Fruit fly (Drosophila melanogaster): ENCODE data around the gene Nrg.
A peak's percentile ranks its signal among the peaks of the same experiment; 100 is the strongest.

Gene Nrg

DNA sequence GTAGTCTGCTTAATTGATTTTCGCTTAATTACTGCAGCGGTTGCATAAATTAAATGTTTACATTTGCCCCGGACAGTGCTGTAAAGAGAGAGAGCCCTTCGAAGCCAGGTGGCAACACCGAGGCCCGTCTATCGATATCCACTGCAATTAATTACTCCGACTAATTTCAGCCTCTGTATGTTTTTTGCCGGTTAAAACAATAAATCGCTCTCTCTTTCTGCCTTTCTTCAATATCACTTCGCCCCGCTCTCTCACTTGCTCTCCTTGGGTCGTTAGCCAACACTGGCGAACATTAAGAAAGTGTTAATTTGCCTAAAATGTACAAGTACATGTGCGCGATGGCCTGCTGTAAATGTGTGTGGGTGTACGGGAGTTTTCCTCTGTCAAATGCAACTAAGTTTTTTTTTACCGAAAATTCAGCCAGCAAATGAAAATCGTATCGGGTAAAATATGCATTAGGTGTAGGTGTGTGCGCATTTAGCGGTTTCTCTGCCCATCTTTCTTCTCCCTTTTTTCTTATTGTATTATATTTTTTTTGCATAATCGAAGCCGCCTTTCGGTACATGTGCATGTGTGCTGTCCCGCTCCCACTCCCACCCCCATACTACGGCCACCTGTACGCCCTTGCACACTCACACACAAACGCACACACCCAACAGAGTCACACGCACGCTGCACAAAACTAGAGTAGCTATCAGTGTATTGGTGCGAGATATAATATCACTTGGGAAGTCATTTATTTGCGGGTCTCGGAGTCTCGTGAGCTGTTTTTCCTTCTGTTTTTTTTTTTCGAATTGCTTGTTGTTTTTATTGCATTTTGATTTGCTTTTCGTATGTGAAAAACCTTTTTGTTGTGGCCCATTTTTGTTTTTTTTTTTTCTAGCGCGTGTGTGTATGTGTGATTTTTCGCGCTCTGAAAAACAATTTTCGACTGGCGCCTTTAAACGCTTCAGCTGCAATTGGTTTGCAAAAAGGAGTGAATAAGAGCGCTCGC is 44.5 kb downstream of the Nrg start (continued):
- peak; percentile 92 for TF ChIP-seq Med (GFP tag)
- 0 out of 2 replicates have a peak, but pooled peaks have one; percentile 17 for TF ChIP-seq Rfx (GFP tag; IDR thresholded peaks at IDR 0.05)
- TF ChIP-seq ham (GFP tag; IDR thresholded peaks at IDR 0.05), result no peak
- TF ChIP-seq Atf-2 (GFP tag; optimal IDR thresholded peaks at IDR 0.05), result no peak
- TF ChIP-seq nerfin-2 (GFP tag; IDR thresholded peaks at IDR 0.05; ENCODE audit: partially characterized antibody), result peak; percentile 36; the same call in 1 of the 2 replicates
- no peak for TF ChIP-seq CG14965 (GFP tag; optimal IDR thresholded peaks at IDR 0.05; ENCODE audit: borderline replicate concordance)
- no peak for TF ChIP-seq Rx (GFP tag; IDR thresholded peaks at IDR 0.05)
- 0 out of 2 replicates have a peak, but pooled peaks have one; percentile 32 for TF ChIP-seq tna (GFP tag; IDR thresholded peaks at IDR 0.05; ENCODE audit: partially characterized antibody)
- no peak for TF ChIP-seq gce (GFP tag; IDR thresholded peaks at IDR 0.05)
- peak; percentile 31 for TF ChIP-seq CG1233 (GFP tag; optimal IDR thresholded peaks at IDR 0.05)
- no peak for TF ChIP-seq sima (GFP tag; optimal IDR thresholded peaks at IDR 0.05)
- TF ChIP-seq CG32532 (GFP tag; IDR thresholded peaks at IDR 0.05), result peak; percentile 49
- TF ChIP-seq CG4424 (GFP tag; optimal IDR thresholded peaks at IDR 0.05), result peak; percentile 13
- no peak for TF ChIP-seq CG8944 (GFP tag; optimal IDR thresholded peaks at IDR 0.05)
- TF ChIP-seq phol (tag; optimal IDR thresholded peaks at IDR 0.05), result peak; percentile 16
- no peak for TF ChIP-seq Vsx1 (GFP tag; optimal IDR thresholded peaks at IDR 0.05)
- TF ChIP-seq CG8359 (GFP tag; optimal IDR thresholded peaks at IDR 0.05; ENCODE audit: borderline replicate concordance), result no peak
- TF ChIP-seq Hr3 (GFP tag; optimal IDR thresholded peaks at IDR 0.05), result no peak
- TF ChIP-seq CG11247 (GFP tag; IDR thresholded peaks at IDR 0.05), result peak; percentile 47
- TF ChIP-seq abd-A (tag; optimal IDR thresholded peaks at IDR 0.05), result peak; percentile 93
- no peak for TF ChIP-seq ttk (GFP tag; IDR thresholded peaks at IDR 0.05)
- TF ChIP-seq Sry-β (GFP tag; optimal IDR thresholded peaks at IDR 0.05), result no peak
- TF ChIP-seq Gug (GFP tag; IDR thresholded peaks at IDR 0.05), result no peak
- TF ChIP-seq Ptx1 (GFP tag; IDR thresholded peaks at IDR 0.05), result 0 out of 2 replicates have a peak, but pooled peaks have one; percentile 23
- TF ChIP-seq D (optimal IDR thresholded peaks at IDR 0.05), result no peak
- TF ChIP-seq D (GFP tag; optimal IDR thresholded peaks at IDR 0.05), result peak; percentile 59
- TF ChIP-seq CG10267 (tag; optimal IDR thresholded peaks at IDR 0.05), result peak; percentile 92
- no peak for TF ChIP-seq NC2α (GFP tag; optimal IDR thresholded peaks at IDR 0.05)
- TF ChIP-seq danr (GFP tag; IDR thresholded peaks at IDR 0.05), result no peak
- TF ChIP-seq Neu2 (GFP tag; optimal IDR thresholded peaks at IDR 0.05; ENCODE audit: borderline replicate concordance), result no peak
- no peak for TF ChIP-seq CG4707 (GFP tag; optimal IDR thresholded peaks at IDR 0.05)
- no peak for TF ChIP-seq ssp (GFP tag; IDR thresholded peaks at IDR 0.05)
- no peak for TF ChIP-seq pan (optimal IDR thresholded peaks at IDR 0.05)
- no peak for TF ChIP-seq pan (GFP tag; optimal IDR thresholded peaks at IDR 0.05 in 1 of 2, IDR thresholded peaks at IDR 0.05 in 1 of 2)
- TF ChIP-seq CG4854 (GFP tag; optimal IDR thresholded peaks at IDR 0.05), result no peak
- peak; percentile 54 for TF ChIP-seq CG12659 (GFP tag; optimal IDR thresholded peaks at IDR 0.05)
- no peak for TF ChIP-seq CG7987 (GFP tag; optimal IDR thresholded peaks at IDR 0.05)
- no peak for TF ChIP-seq kay (GFP tag; optimal IDR thresholded peaks at IDR 0.05)
- peak; percentile 54; the same call in 1 of the 3 replicates for TF ChIP-seq sr (GFP tag; IDR thresholded peaks at IDR 0.05)
- TF ChIP-seq cato (GFP tag; optimal IDR thresholded peaks at IDR 0.05; ENCODE audit: borderline replicate concordance), result no peak
- no peak for TF ChIP-seq dimm (GFP tag; IDR thresholded peaks at IDR 0.05)
- TF ChIP-seq NfI (GFP tag; optimal IDR thresholded peaks at IDR 0.05), result no peak
- no peak for TF ChIP-seq fd3F (GFP tag; optimal IDR thresholded peaks at IDR 0.05)
- TF ChIP-seq CG9727 (GFP tag; optimal IDR thresholded peaks at IDR 0.05), result no peak
- peak; percentile 14 to 83 for TF ChIP-seq Pdp1 (GFP tag; optimal IDR thresholded peaks at IDR 0.05)
- no peak for TF ChIP-seq dati (GFP tag; IDR thresholded peaks at IDR 0.05)
- no peak for TF ChIP-seq ewg (GFP tag; optimal IDR thresholded peaks at IDR 0.05)
- TF ChIP-seq jigr1 (GFP tag; IDR thresholded peaks at IDR 0.05), result no peak
